Worm (Caenorhabditis elegans): Measurements from ENCODE around the gene ulp-2.

Gene ulp-2

ce11 chrII:4942397-4942796 is 17.3 kb downstream of the ulp-2 start (continued):
- TF ChIP-seq nfyb-1 (GFP tag; IDR thresholded peaks at IDR 0.05) (peak; percentile 77), T26A5.8 (tag; optimal IDR thresholded peaks at IDR 0.05) (no peak), hlh-12 (tag; optimal IDR thresholded peaks at IDR 0.05) (no peak), ceh-27 (GFP tag; optimal IDR thresholded peaks at IDR 0.05) (peak; percentile 49), C06A6.2 (GFP tag; conservative IDR thresholded peaks at IDR 0.05) (no peak; the same call in 1 of the 2 replicates), lin-26 (GFP tag; IDR thresholded peaks at IDR 0.05) (peak; percentile 92), tbx-9 (tag; optimal IDR thresholded peaks at IDR 0.05; ENCODE audit: borderline replicate concordance) (no peak), F37B4.10 (GFP tag; IDR thresholded peaks at IDR 0.05) (no peak), lsy-27 (tag; optimal IDR thresholded peaks at IDR 0.05; ENCODE audit: borderline replicate concordance, insufficient read depth) (no peak), gei-17 (GFP tag; optimal IDR thresholded peaks at IDR 0.05) (peak; percentile 21), mcd-1 (GFP tag; IDR thresholded peaks at IDR 0.05) (peak; percentile 65), somi-1 (GFP tag; optimal IDR thresholded peaks at IDR 0.05) (peak; percentile 7), madf-6 (GFP tag; IDR thresholded peaks at IDR 0.05) (peak; percentile 64), F33H1.4 (GFP tag; IDR thresholded peaks at IDR 0.05) (0 out of 2 replicates have a peak, but pooled peaks have one; percentile 19), let-607 (tag; optimal IDR thresholded peaks at IDR 0.05) (peak in 1 of 2 experiments; percentile 40), snpc-4 (GFP tag; optimal IDR thresholded peaks at IDR 0.05) (peak; percentile 64), snpc-4 (tag; optimal IDR thresholded peaks at IDR 0.05) (peak in 3 of 4 experiments; percentile 24 to 56 (median 29)), hlh-26 (GFP tag; conservative IDR thresholded peaks at IDR 0.05) (no peak), cebp-1 (GFP tag; IDR thresholded peaks at IDR 0.05) (no peak), cebp-1 (tag; optimal IDR thresholded peaks at IDR 0.05) (peak; percentile 60), B0261.1 (tag; optimal IDR thresholded peaks at IDR 0.05) (peak; percentile 79), hrde-1 (tag; optimal IDR thresholded peaks at IDR 0.05; ENCODE audit: borderline replicate concordance) (peak; percentile 84), ccch-3 (GFP tag; optimal IDR thresholded peaks at IDR 0.05) (no peak), F49E8.2 (tag; optimal IDR thresholded peaks at IDR 0.05; ENCODE audit: insufficient read depth) (peak; percentile 46), let-526 (GFP tag; IDR thresholded peaks at IDR 0.05) (peak; percentile 74; the same call in 1 of the 2 replicates), F57C9.4 (tag; optimal IDR thresholded peaks at IDR 0.05) (no peak), Y56A3A.18 (GFP tag; IDR thresholded peaks at IDR 0.05) (peak; percentile 66; the same call in 1 of the 2 replicates), F39B2.1 (GFP tag; IDR thresholded peaks at IDR 0.05) (no peak), unc-130 (GFP tag; optimal IDR thresholded peaks at IDR 0.05) (peak; percentile 46), ceh-79 (tag; optimal IDR thresholded peaks at IDR 0.05) (peak; percentile 33), egl-44 (GFP tag; IDR thresholded peaks at IDR 0.05) (0 out of 2 replicates have a peak, but pooled peaks have one; percentile 52), F22D6.2 (tag; optimal IDR thresholded peaks at IDR 0.05) (peak; percentile 46), nfya-1 (tag; optimal IDR thresholded peaks at IDR 0.05; ENCODE audit: borderline replicate concordance, insufficient read depth) (no peak)

- TF ChIP-seq rcor-1 (GFP tag; IDR thresholded peaks at IDR 0.05) = no peak
- no peak for TF ChIP-seq snpc-1.1 (tag; optimal IDR thresholded peaks at IDR 0.05; ENCODE audit: insufficient read depth)
These were observed 18.0 kb downstream of the ulp-2 start, which contains the start of gene ZK546.19 for ce11 chrII:4941541-4942206. Gene ZK546.19 (plus strand): TSS chrII:4941726.

DNA sequence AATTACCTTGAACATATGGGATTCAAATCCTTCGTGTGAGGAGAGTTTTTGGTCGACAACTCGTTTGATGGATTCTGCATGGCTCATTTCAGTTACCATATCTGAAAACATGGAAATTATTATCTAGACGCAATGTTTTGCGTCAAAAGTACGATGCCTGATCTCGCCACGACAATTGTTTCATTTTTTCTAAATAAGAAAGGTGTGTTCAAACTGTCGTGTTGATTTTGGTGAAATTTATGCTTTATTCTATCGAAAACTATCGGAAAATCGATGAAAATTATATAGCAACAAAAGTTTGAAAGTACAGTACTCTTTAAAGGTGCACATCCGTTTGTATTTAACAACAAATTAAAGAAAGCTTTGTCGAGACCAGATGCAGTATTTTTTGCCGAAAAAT is 18.6 kb downstream of the ulp-2 start, which contains the start of gene cblc-1:
Gene cblc-1, minus strand, starts transcription at position 101 of the 400 bp plus-strand sequence.
- TF ChIP-seq B0035.1 (tag; optimal IDR thresholded peaks at IDR 0.05) = no peak
- no peak for TF ChIP-seq lsy-27 (tag; optimal IDR thresholded peaks at IDR 0.05; ENCODE audit: borderline replicate concordance, insufficient read depth)
- TF ChIP-seq snpc-1.1 (tag; optimal IDR thresholded peaks at IDR 0.05; ENCODE audit: insufficient read depth) = no peak
- no peak for TF ChIP-seq K11D2.4 (GFP tag; IDR thresholded peaks at IDR 0.05)
- no peak for TF ChIP-seq madf-3 (GFP tag; IDR thresholded peaks at IDR 0.05)
- no peak for TF ChIP-seq F33H1.4 (GFP tag; IDR thresholded peaks at IDR 0.05)
